Fruit fly (Drosophila melanogaster): Measurements from ENCODE around the gene CG14071.

The CG14071 gene

dm6 chr2L:10888827-10889226 lies at the start of gene CG14071:
Gene CG14071, minus strand, starts transcription at chr2L:10888927.
- TF ChIP-seq CTCF (optimal IDR thresholded peaks at IDR 0.05) (no peak), CG8478 (optimal IDR thresholded peaks at IDR 0.05) (no peak)

dm6 chr2L:10936362-10936761 lies 47.6 kb upstream of the CG14071 start, which contains the start of gene CG14072:
Gene CG14072, plus strand, starts transcription at chr2L:10936662.
- TF ChIP-seq CG8478 (optimal IDR thresholded peaks at IDR 0.05) (no peak), CTCF (optimal IDR thresholded peaks at IDR 0.05) (no peak)

- TF ChIP-seq CTCF (optimal IDR thresholded peaks at IDR 0.05) (no peak), CG8478 (optimal IDR thresholded peaks at IDR 0.05) (no peak)
Observed at dm6 chr2L:10910548-10910947, 21.8 kb upstream of the CG14071 start, which contains the start of gene CG14069. Gene CG14069, minus strand, starts transcription at chr2L:10910648.

dm6 chr2L:10908793-10909192 lies 20.1 kb upstream of the CG14071 start, which contains the start of gene CG7309:
Gene CG7309, minus strand, starts transcription at chr2L:10908893.
- TF ChIP-seq CTCF (optimal IDR thresholded peaks at IDR 0.05) (no peak), CG8478 (optimal IDR thresholded peaks at IDR 0.05) (no peak)

dm6 chr2L:10901685-10902084 lies 13.0 kb upstream of the CG14071 start, which contains the start of gene CG14070:
Gene CG14070, minus strand, starts transcription at chr2L:10901785.
- TF ChIP-seq CTCF (optimal IDR thresholded peaks at IDR 0.05) (no peak), CG8478 (optimal IDR thresholded peaks at IDR 0.05) (no peak)

- TF ChIP-seq CTCF (optimal IDR thresholded peaks at IDR 0.05) (no peak), CG8478 (optimal IDR thresholded peaks at IDR 0.05) (no peak)
Observed at dm6 chr2L:10869867-10870266, 18.9 kb downstream of the CG14071 start, which contains the start of gene CG12517. Gene CG12517, plus strand, starts transcription at chr2L:10870167.

- TF ChIP-seq CTCF (optimal IDR thresholded peaks at IDR 0.05) (no peak), CG8478 (optimal IDR thresholded peaks at IDR 0.05) (no peak)
Observed at dm6 chr2L:10858064-10859047, 30.4 kb downstream of the CG14071 start, which contains the start of the genes aurB and Stam. Gene aurB, minus strand, starts transcription at chr2L:10858094. Gene Stam, plus strand, starts transcription at chr2L:10858536.

dm6 chr2L:10856328-10856942 lies 32.3 kb downstream of the CG14071 start, which contains the start of gene Dnz1:
Gene Dnz1, minus strand, starts transcription at chr2L:10856644.
- TF ChIP-seq CG8478 (optimal IDR thresholded peaks at IDR 0.05) (no peak), CTCF (optimal IDR thresholded peaks at IDR 0.05) (no peak)

- no peak for TF ChIP-seq CG8478 (optimal IDR thresholded peaks at IDR 0.05)
- TF ChIP-seq CTCF (optimal IDR thresholded peaks at IDR 0.05) = no peak
Observed at dm6 chr2L:10851336-10851862, 37.3 kb downstream of the CG14071 start.

dm6 chr2L:10850320-10850990 lies 38.3 kb downstream of the CG14071 start, which contains the start of gene porin:
Gene porin, minus strand, starts transcription at chr2L:10850848.
- TF ChIP-seq CG8478 (optimal IDR thresholded peaks at IDR 0.05) (no peak), CTCF (optimal IDR thresholded peaks at IDR 0.05) (peak in 1 of 2 experiments; percentile 43)

- TF ChIP-seq CG8478 (optimal IDR thresholded peaks at IDR 0.05) = no peak
- no peak for TF ChIP-seq CTCF (optimal IDR thresholded peaks at IDR 0.05)
Observed at dm6 chr2L:10849511-10850191, 39.1 kb downstream of the CG14071 start, which contains the start of gene SmydA-3. Gene SmydA-3, plus strand, starts transcription at chr2L:10850141.

dm6 chr2L:10846944-10847343 lies 41.8 kb downstream of the CG14071 start, which contains the start of gene Porin2:
Gene Porin2, minus strand, starts transcription at chr2L:10847044.
- TF ChIP-seq CTCF (optimal IDR thresholded peaks at IDR 0.05) (no peak), CG8478 (optimal IDR thresholded peaks at IDR 0.05) (no peak)

- TF ChIP-seq CG8478 (optimal IDR thresholded peaks at IDR 0.05) = no peak
- no peak for TF ChIP-seq CTCF (optimal IDR thresholded peaks at IDR 0.05)
Observed at dm6 chr2L:10845564-10845963, 43.2 kb downstream of the CG14071 start, which contains the start of the genes CG17139 and CG17140. Gene CG17139, minus strand, starts transcription at chr2L:10845664. Gene CG17140, minus strand, starts transcription at chr2L:10845664.

Data from S2 (cell line).